Worm (Caenorhabditis elegans) whole organism, midembryonic: ENCODE measurements around the gene Y27F2A.11.
"Not testable (repeated sequence)": the region's sequence is repeated elsewhere in the genome, so short reads cannot be mapped to it uniquely, and the experiment has no call there.

Experiments used
- T22C8.4 ChIP-seq: fragments of 200-800 bp; sonication (Bioruptor generic); IDR thresholded peaks from 2 replicates; pipeline ENCODE4 v1.3.6; 2022; ENCODE audit warnings: missing genetic modification characterization, missing compliant biosample characterization
- cog-1 ChIP-seq: sonication (generic microtip); optimal IDR thresholded peaks from 2 replicates; lab custom pipeline; 2016; ENCODE audit warnings: missing genetic modification characterization, missing compliant biosample characterization
- flt-1 ChIP-seq: fragments of 200-800 bp; sonication (Bioruptor generic); IDR thresholded peaks from 2 replicates; pipeline ENCODE4 v1.3.6; 2022; ENCODE audit warnings: missing genetic modification characterization, missing compliant biosample characterization
- klf-2 ChIP-seq: fragments of 200-800 bp; sonication (Bioruptor generic); conservative IDR thresholded peaks from 2 replicates; pipeline ENCODE4 v1.3.6; 2022; ENCODE audit warnings: missing genetic modification reagents, missing genetic modification characterization, missing compliant biosample characterization
- med-1 ChIP-seq: sonication (generic microtip); optimal IDR thresholded peaks from 2 replicates; lab custom pipeline; 2017; ENCODE audit warnings: missing genetic modification characterization, mild to moderate bottlenecking, missing compliant biosample characterization, antibody characterized with exemption, missing genetic modification reagents; ENCODE audit not compliant: insufficient read depth
- ref-1 ChIP-seq: fragments of 200-800 bp; sonication (Bioruptor generic); conservative IDR thresholded peaks from 2 replicates; pipeline ENCODE4 v1.3.6; 2022; ENCODE audit warnings: missing genetic modification reagents, missing genetic modification characterization, missing compliant biosample characterization
- tab-1 ChIP-seq: fragments of 200-800 bp; sonication (Bioruptor generic); IDR thresholded peaks from 2 replicates; pipeline ENCODE4 v1.3.6; 2022; ENCODE audit warnings: missing genetic modification characterization, missing compliant biosample characterization
- ztf-23 ChIP-seq: fragments of 200-800 bp; sonication (Bioruptor generic); IDR thresholded peaks from 2 replicates; pipeline ENCODE4 v1.3.6; 2022; ENCODE audit warnings: missing genetic modification reagents, missing genetic modification characterization, missing compliant biosample characterization
- ztf-29 ChIP-seq: fragments of 200-800 bp; sonication (Bioruptor generic); IDR thresholded peaks from 2 replicates; pipeline ENCODE4 v1.3.6; 2022; ENCODE audit warnings: missing genetic modification reagents, missing genetic modification characterization, missing compliant biosample characterization

Y27F2A.11 gene

ce11 chrII:3198998-3199397 lies 9.9 kb downstream of the Y27F2A.11 start, which contains the start of gene sri-51:
sri-51 (minus strand) TSS chrII:3199098.
- TF ChIP-seq ztf-29, result no peak
- no peak for TF ChIP-seq ztf-23 (GFP tag; lab: Robert Waterston, UW)
- TF ChIP-seq med-1, result no peak
- no peak for TF ChIP-seq flt-1 (GFP tag; lab: Robert Waterston, UW)
- TF ChIP-seq tab-1, result no peak
- no peak for TF ChIP-seq klf-2 (GFP tag; lab: Robert Waterston, UW)
- TF ChIP-seq T22C8.4 (GFP tag; lab: Robert Waterston, UW), result no peak

ce11 chrII:3201242-3201641 lies 12.1 kb downstream of the Y27F2A.11 start, which contains the start of gene sri-48:
sri-48 (minus strand) TSS chrII:3201342.
- TF ChIP-seq tab-1; klf-2 (GFP tag; lab: Robert Waterston, UW); ztf-23 (GFP tag; lab: Robert Waterston, UW): not testable (repeated sequence)

DNA sequence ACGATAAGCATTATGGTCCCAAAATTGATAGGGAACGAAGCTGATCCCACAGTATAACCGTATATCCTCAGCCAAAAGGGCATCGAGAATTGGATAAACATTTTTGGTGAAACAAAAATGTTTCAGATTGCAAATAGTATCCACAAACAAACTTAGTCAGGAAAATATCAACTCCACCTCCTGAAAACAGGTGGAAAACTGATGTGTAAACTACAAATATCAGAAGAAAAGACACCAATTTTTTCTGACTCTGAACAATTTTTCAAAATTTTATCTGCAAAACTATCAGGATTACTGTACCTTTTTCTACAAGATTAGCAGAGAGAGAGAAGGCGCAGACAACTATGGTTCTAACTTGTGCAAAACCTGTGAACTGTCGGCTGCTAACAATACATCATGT lies 13.4 kb downstream of the Y27F2A.11 start, which contains the start of gene sri-53:
TSS of gene sri-53 (minus strand) at position 101 of the 400 bp plus-strand sequence.
- TF ChIP-seq ztf-29 (no peak), cog-1 (tag; lab: Kevin White, UChicago) (no peak), med-1 (no peak), ref-1 (no peak), flt-1 (GFP tag; lab: Robert Waterston, UW) (no peak), ztf-23 (GFP tag; lab: Robert Waterston, UW) (no peak), T22C8.4 (GFP tag; lab: Robert Waterston, UW) (no peak), tab-1 (no peak), klf-2 (GFP tag; lab: Robert Waterston, UW) (no peak)

DNA sequence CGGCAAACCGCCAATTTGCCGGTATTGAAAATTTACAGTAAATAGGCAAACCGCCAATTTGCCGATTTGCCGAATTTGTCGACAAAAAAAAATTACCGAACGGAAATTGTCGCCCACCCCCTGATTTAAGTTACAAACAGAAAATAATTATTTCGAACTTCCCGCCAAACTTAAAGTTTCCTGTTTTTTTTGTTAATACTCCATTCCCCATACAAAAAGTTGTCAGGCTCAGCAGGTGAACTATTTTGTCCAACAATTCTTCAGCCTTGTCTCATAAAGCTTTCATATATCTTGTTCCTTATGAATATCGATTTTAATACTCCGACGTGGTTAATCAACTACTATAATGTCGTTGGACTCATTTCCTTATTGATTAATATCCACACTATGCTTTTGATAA lies 14.3 kb downstream of the Y27F2A.11 start, which contains the start of gene sri-50:
TSS of gene sri-50 (plus strand) at position 301 of the 400 bp plus-strand sequence.
- TF ChIP-seq cog-1 (tag; lab: Kevin White, UChicago), result no peak
- no peak for TF ChIP-seq ref-1
- TF ChIP-seq flt-1 (GFP tag; lab: Robert Waterston, UW), result no peak
- TF ChIP-seq ztf-23 (GFP tag; lab: Robert Waterston, UW), result no peak
- TF ChIP-seq ztf-29, result no peak
- TF ChIP-seq tab-1, result no peak
- TF ChIP-seq klf-2 (GFP tag; lab: Robert Waterston, UW), result no peak
- no peak for TF ChIP-seq T22C8.4 (GFP tag; lab: Robert Waterston, UW)
- no peak for TF ChIP-seq med-1

DNA sequence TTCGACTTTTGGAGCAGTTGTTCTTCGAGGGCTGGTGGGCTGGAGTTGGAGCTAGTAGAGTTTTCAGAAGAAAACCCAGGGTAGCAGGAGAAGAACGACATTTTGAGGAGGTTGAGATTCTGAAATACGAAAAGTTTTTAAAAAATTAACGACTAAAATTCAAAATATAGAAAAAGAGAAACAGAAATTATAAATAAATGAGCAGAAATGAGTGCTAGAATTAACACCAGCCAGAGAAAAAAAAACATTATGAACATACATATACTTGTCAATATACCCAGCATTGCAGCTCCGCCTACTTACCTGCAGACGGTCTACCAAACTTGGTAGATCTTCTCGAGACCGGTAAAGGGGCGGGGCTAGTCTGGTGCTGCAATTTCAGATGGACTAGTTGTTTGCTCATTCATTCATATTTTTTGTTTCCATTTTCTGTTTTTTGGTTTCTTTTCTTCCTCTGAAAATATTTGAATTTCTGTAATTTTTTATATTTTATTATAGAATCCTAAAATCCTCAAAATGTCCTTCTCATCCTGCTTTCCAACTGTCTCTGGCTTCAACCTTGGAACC lies 17.4 kb downstream of the Y27F2A.11 start, which contains the start of the genes ZC239.20 and ZC239.21:
TSS of gene ZC239.20 (minus strand) at position 101 of the 567 bp plus-strand sequence.
TSS of gene ZC239.21 (plus strand) at position 517 of the 567 bp plus-strand sequence.
- TF ChIP-seq tab-1, result no peak
- no peak for TF ChIP-seq med-1
- no peak for TF ChIP-seq klf-2 (GFP tag; lab: Robert Waterston, UW)
- TF ChIP-seq flt-1 (GFP tag; lab: Robert Waterston, UW), result no peak
- no peak for TF ChIP-seq ztf-29
- TF ChIP-seq cog-1 (tag; lab: Kevin White, UChicago), result no peak
- TF ChIP-seq ztf-23 (GFP tag; lab: Robert Waterston, UW), result no peak
- TF ChIP-seq T22C8.4 (GFP tag; lab: Robert Waterston, UW), result no peak
- no peak for TF ChIP-seq ref-1

- TF ChIP-seq T22C8.4 (GFP tag; lab: Robert Waterston, UW), result no peak
- TF ChIP-seq med-1, result no peak
- TF ChIP-seq tab-1, result no peak
- no peak for TF ChIP-seq ztf-23 (GFP tag; lab: Robert Waterston, UW)
- TF ChIP-seq ref-1, result no peak
- no peak for TF ChIP-seq ztf-29
- no peak for TF ChIP-seq flt-1 (GFP tag; lab: Robert Waterston, UW)
- no peak for TF ChIP-seq klf-2 (GFP tag; lab: Robert Waterston, UW)
- no peak for TF ChIP-seq cog-1 (tag; lab: Kevin White, UChicago)
These were observed 19.5 kb downstream of the Y27F2A.11 start, which contains the start of gene sdz-35 for ce11 chrII:3208679-3209078. sdz-35 (minus strand) TSS chrII:3208779.

- TF ChIP-seq klf-2 (GFP tag; lab: Robert Waterston, UW) (no peak), cog-1 (tag; lab: Kevin White, UChicago) (no peak), T22C8.4 (GFP tag; lab: Robert Waterston, UW) (no peak), ztf-29 (no peak), flt-1 (GFP tag; lab: Robert Waterston, UW) (no peak), med-1 (no peak), tab-1 (no peak), ztf-23 (GFP tag; lab: Robert Waterston, UW) (no peak), ref-1 (no peak)
These were observed 20.1 kb downstream of the Y27F2A.11 start, which contains the start of gene ZC239.6 for ce11 chrII:3209251-3209650. ZC239.6 (plus strand) TSS chrII:3209631.

DNA sequence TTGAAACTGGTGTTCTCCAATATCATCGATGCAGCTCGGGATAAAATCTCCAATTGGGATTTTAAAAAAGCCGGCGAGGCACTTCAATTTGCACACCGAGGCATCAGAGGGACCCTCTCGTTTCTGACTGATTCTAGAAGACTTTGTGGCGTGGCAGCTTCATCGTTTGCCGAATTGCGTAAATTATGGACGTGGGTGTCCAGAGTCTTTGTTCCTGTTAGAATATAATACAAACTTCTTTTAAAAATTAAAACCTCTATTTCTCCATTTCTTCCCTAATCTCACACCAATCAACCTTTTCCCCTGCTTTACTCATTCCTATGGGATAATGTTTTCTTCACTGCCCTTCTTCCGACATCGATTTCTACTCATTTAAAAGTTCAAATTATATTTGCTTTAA lies 21.2 kb downstream of the Y27F2A.11 start, which contains the start of gene ZC239.5:
TSS of gene ZC239.5 (plus strand) at position 301 of the 400 bp plus-strand sequence.
- TF ChIP-seq ztf-23 (GFP tag; lab: Robert Waterston, UW), result no peak
- no peak for TF ChIP-seq ref-1
- TF ChIP-seq tab-1, result no peak
- TF ChIP-seq T22C8.4 (GFP tag; lab: Robert Waterston, UW), result no peak
- TF ChIP-seq flt-1 (GFP tag; lab: Robert Waterston, UW), result no peak
- no peak for TF ChIP-seq klf-2 (GFP tag; lab: Robert Waterston, UW)
- no peak for TF ChIP-seq ztf-29
- TF ChIP-seq cog-1 (tag; lab: Kevin White, UChicago), result no peak
- no peak for TF ChIP-seq med-1

DNA sequence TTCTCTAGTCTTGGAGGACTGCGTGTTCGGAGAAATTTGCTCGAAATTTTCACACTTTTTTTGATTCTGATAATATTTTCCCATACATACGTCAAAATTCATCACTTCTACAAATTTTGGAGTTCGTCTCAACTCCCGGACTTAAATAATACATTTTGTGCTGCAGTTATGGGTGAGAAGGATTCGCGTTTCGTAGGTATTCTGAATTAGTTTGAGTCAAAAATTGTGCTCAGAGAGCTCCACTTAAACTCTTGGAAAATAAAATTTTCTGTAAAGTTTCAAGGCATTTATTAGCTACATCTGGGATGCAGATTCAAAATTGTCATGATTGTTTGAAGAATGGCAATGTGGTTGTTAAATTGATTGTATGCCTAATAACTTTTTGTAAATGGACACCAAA lies 24.8 kb downstream of the Y27F2A.11 start, which contains the start of gene ZC239.4:
TSS of gene ZC239.4 (plus strand) at position 301 of the 400 bp plus-strand sequence.
- TF ChIP-seq tab-1 (no peak), klf-2 (GFP tag; lab: Robert Waterston, UW) (no peak), ref-1 (no peak), cog-1 (tag; lab: Kevin White, UChicago) (no peak), T22C8.4 (GFP tag; lab: Robert Waterston, UW) (no peak), ztf-23 (GFP tag; lab: Robert Waterston, UW) (no peak)

ce11 chrII:3215762-3216161 lies 26.6 kb downstream of the Y27F2A.11 start, which contains the start of gene ZC239.3:
ZC239.3 (plus strand) TSS chrII:3216062.
- TF ChIP-seq tab-1; T22C8.4 (GFP tag; lab: Robert Waterston, UW); ztf-29: not testable (repeated sequence)
